Worm (Caenorhabditis elegans): ENCODE results near the gene fbxb-108.
A peak's percentile ranks its signal among the peaks of the same experiment; 100 is the strongest.

Gene fbxb-108

ce11 chrII:2726774-2727173, 38.0 kb upstream of the fbxb-108 start:
- TF ChIP-seq bed-1 (GFP tag; IDR thresholded peaks at IDR 0.05) = no peak

ce11 chrII:2730647-2731046, 34.1 kb upstream of the fbxb-108 start:
- no peak for TF ChIP-seq mcd-1 (GFP tag; IDR thresholded peaks at IDR 0.05)
- no peak for TF ChIP-seq sptf-2 (GFP tag; optimal IDR thresholded peaks at IDR 0.05)
- no peak for TF ChIP-seq repo-1 (tag; optimal IDR thresholded peaks at IDR 0.05)

ce11 chrII:2734266-2734665, 30.5 kb upstream of the fbxb-108 start:
- TF ChIP-seq Y56A3A.18 (GFP tag; IDR thresholded peaks at IDR 0.05) = no peak
- no peak for TF ChIP-seq F52B5.7 (tag; optimal IDR thresholded peaks at IDR 0.05)
- TF ChIP-seq ama-1 (optimal IDR thresholded peaks at IDR 0.05) = no peak
- no peak for TF ChIP-seq ama-1 (GFP tag; optimal IDR thresholded peaks at IDR 0.05)
- no peak for TF ChIP-seq ztf-28 (GFP tag; IDR thresholded peaks at IDR 0.05)
- no peak for TF ChIP-seq T26A5.8 (tag; optimal IDR thresholded peaks at IDR 0.05)
- no peak for TF ChIP-seq atf-7 (tag; optimal IDR thresholded peaks at IDR 0.05)
- TF ChIP-seq bed-1 (GFP tag; IDR thresholded peaks at IDR 0.05) = no peak
- TF ChIP-seq lin-35 (GFP tag; optimal IDR thresholded peaks at IDR 0.05) = no peak
- TF ChIP-seq ZK185.1 (tag; optimal IDR thresholded peaks at IDR 0.05; ENCODE audit: poor library complexity, severe bottlenecking) = no peak
- no peak for TF ChIP-seq fkh-3 (tag; optimal IDR thresholded peaks at IDR 0.05)
- TF ChIP-seq Y95B8A.8 (GFP tag; IDR thresholded peaks at IDR 0.05) = no peak
- no peak for TF ChIP-seq F33H1.4 (GFP tag; IDR thresholded peaks at IDR 0.05)
- TF ChIP-seq snpc-1.3 (tag; optimal IDR thresholded peaks at IDR 0.05; ENCODE audit: insufficient read depth) = no peak
- no peak for TF ChIP-seq nhr-120 (GFP tag; IDR thresholded peaks at IDR 0.05)
- no peak for TF ChIP-seq snpc-1.1 (tag; optimal IDR thresholded peaks at IDR 0.05; ENCODE audit: insufficient read depth)
- TF ChIP-seq F57A8.1 (GFP tag; optimal IDR thresholded peaks at IDR 0.05) = no peak
- no peak for TF ChIP-seq rcor-1 (GFP tag; IDR thresholded peaks at IDR 0.05)

- TF ChIP-seq cebp-1 (GFP tag; IDR thresholded peaks at IDR 0.05) (no peak), cebp-1 (tag; optimal IDR thresholded peaks at IDR 0.05) (peak; percentile 10), hmg-1.2 (GFP tag; IDR thresholded peaks at IDR 0.05) (peak; percentile 61; the same call in 1 of the 2 replicates), cebp-2 (GFP tag; IDR thresholded peaks at IDR 0.05) (0 out of 2 replicates have a peak, but pooled peaks have one; percentile 12), madf-3 (GFP tag; IDR thresholded peaks at IDR 0.05) (0 out of 2 replicates have a peak, but pooled peaks have one; percentile 23), lir-1 (GFP tag; conservative IDR thresholded peaks at IDR 0.05) (no peak), zfh-2 (GFP tag; conservative IDR thresholded peaks at IDR 0.05) (peak; percentile 39; the same call in 1 of the 2 replicates), attf-6 (GFP tag; IDR thresholded peaks at IDR 0.05) (no peak), F49E8.2 (tag; optimal IDR thresholded peaks at IDR 0.05; ENCODE audit: insufficient read depth) (no peak), ceh-40 (GFP tag; IDR thresholded peaks at IDR 0.05) (no peak)
Observed at ce11 chrII:2734735-2735134, 30.0 kb upstream of the fbxb-108 start.

ce11 chrII:2735192-2735591, 29.6 kb upstream of the fbxb-108 start, which contains the start of gene wdr-31:
Gene wdr-31 (minus strand): TSS chrII:2735292.
- TF ChIP-seq nfyb-1 (GFP tag; IDR thresholded peaks at IDR 0.05) = no peak
- no peak for TF ChIP-seq ZK185.1 (tag; optimal IDR thresholded peaks at IDR 0.05; ENCODE audit: poor library complexity, severe bottlenecking)
- no peak for TF ChIP-seq let-526 (GFP tag; IDR thresholded peaks at IDR 0.05)
- TF ChIP-seq sdz-38 (tag; optimal IDR thresholded peaks at IDR 0.05) = no peak
- no peak for TF ChIP-seq pha-4 (tag; optimal IDR thresholded peaks at IDR 0.05)
- TF ChIP-seq lin-40 (tag; optimal IDR thresholded peaks at IDR 0.05) = no peak
- TF ChIP-seq lag-1 (GFP tag; IDR thresholded peaks at IDR 0.05) = no peak
- TF ChIP-seq zfh-2 (GFP tag; conservative IDR thresholded peaks at IDR 0.05) = no peak

All from whole organism, young adult.